Fruit fly (Drosophila melanogaster): ENCODE data around the gene Arpc3B.

The Arpc3B gene

DNA sequence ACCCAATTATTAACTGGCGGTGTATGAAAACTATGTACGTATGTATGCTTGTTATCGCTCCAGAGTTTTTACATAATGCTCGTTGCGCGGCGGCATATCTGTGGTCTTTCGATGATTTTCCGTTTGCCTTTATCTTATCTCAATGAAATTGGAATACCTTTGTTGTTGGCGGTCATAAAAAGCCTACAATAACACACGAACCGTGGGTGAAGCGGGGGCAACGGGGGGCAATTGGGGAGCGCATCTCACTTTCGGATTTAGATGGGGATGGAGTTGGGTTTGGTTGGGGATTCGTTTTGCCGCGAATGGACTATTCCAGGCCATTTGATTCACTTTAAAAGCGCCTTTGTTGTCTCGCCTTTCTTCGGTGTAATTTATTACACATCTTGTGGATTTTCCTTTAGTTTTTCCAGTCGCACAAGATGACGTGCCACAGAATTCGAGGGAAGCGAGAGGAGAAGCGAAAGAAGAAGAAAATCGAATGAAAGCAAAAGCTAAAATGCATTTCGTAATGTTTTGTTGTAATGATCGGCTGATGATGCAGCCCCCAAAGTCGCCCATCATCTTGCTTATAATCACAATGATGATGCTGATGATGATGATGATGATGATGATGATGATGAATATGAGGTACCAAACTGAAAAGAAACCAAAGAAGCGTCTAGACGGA lies 16.9 kb upstream of the Arpc3B start:
- TF ChIP-seq Myc (optimal IDR thresholded peaks at IDR 0.05), result no peak
- no peak for TF ChIP-seq ttk (optimal IDR thresholded peaks at IDR 0.05)
- no peak for TF ChIP-seq insv (optimal IDR thresholded peaks at IDR 0.05)
- TF ChIP-seq psq (optimal IDR thresholded peaks at IDR 0.05), result no peak
- no peak for TF ChIP-seq Sin3A (optimal IDR thresholded peaks at IDR 0.05)
- TF ChIP-seq h (optimal IDR thresholded peaks at IDR 0.05), result no peak

DNA sequence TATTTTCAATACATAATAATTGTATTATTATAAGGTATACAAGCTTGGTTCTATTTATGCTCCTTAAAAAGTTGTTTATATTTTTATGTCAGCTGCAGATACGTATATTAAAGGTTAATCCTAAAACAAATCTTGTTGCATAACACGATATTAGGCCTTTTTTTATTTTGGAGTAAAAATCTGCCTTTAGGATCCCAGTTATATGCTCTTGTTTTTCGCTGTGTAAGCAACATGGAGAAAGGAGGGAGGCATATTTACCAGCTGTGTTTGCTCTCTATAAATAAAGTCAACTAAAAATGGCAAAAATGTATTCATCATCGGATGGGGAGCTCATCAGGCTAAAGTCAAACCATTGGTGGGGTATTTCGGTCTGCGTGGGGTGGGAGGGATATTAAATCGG lies 15.9 kb upstream of the Arpc3B start:
- no peak for TF ChIP-seq ttk (optimal IDR thresholded peaks at IDR 0.05)
- no peak for TF ChIP-seq psq (optimal IDR thresholded peaks at IDR 0.05)
- TF ChIP-seq Sin3A (optimal IDR thresholded peaks at IDR 0.05), result no peak
- no peak for TF ChIP-seq insv (optimal IDR thresholded peaks at IDR 0.05)
- no peak for TF ChIP-seq h (optimal IDR thresholded peaks at IDR 0.05)
- no peak for TF ChIP-seq Myc (optimal IDR thresholded peaks at IDR 0.05)

DNA sequence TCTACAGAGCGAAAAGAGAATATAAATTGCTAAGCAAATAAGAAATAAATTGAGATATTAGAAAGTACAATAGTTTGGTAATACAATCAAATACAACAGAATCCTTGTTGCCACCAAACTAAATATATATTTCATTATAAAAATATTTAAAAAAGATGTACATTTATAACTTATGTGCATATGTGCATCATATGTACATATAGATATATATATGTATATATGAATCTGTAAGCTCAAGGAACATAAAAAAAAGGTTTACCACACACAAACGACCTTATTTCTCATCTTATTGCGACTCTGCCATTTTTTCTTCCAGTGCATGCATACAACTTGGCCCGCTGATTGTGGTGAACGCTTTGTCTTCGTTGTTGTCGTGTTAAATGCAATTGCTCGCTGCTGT lies 7.7 kb upstream of the Arpc3B start:
- TF ChIP-seq insv (optimal IDR thresholded peaks at IDR 0.05) (no peak), ttk (optimal IDR thresholded peaks at IDR 0.05) (no peak), h (optimal IDR thresholded peaks at IDR 0.05) (no peak), psq (optimal IDR thresholded peaks at IDR 0.05) (no peak), Myc (optimal IDR thresholded peaks at IDR 0.05) (no peak), Sin3A (optimal IDR thresholded peaks at IDR 0.05) (no peak)

DNA sequence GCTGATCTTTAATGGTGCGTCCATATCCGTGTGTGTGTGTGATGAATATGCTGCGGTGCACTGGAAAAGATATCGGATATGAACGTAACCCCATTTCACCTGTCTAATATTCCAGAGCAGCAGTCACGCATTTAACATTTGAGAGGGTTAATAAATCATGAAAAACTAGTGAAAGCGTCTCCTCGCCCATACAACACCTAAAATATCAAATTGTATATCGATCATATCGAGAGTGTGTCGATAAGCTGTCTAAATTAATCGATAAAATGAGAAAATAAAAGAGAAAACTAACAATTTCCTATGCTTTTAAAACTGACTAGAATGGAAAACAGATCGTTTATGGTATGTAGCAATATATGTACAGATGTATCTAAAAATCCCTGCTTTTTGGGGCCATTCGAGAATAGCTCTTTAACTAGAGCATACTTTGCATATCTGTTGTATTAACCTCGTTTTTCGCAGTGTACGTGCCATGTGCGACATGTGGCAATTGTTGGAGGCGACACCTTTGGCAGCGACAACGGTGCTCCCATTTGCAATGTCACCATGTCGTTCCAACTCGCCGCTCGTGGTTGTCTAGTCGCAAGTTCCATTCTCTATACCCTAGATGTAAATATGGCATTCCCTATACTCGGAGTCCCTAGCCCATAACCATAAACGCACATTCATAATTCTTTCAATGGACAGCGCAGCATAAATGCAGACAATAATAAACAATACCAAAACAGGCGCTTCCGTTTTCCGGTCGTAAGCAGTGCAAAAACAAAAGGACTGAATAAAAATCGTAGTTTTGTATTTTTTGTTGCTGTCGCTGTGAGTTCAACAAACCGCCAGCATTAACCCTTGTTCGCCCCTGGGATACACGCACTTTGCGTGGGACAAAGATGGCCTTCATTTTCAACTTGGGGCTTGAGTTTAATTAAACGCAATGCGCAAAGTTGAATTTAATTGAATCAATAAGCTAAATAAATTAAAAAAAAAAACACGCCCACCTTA lies 6.6 kb upstream of the Arpc3B start:
- TF ChIP-seq psq (optimal IDR thresholded peaks at IDR 0.05), result no peak
- TF ChIP-seq ttk (optimal IDR thresholded peaks at IDR 0.05), result no peak
- TF ChIP-seq h (optimal IDR thresholded peaks at IDR 0.05), result no peak

DNA sequence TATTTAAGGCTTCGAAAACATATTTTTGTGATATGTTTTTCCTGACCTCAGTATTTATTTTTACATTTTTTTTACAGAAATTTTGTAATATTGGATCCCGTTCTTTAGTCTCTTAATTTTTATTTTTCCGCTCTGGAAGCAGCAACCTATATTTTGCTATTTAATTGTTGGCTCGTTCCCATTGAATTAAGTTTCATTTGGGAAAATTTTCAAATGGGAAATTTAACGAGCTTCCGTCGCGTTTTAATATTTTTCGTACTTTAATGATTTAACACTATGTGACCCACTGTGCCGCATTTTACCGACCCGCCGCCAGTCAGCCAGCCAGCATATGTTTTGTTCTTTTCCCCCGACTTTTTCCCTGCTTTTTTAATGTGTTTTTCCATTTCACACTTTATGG lies 5.6 kb upstream of the Arpc3B start:
- no peak for TF ChIP-seq h (optimal IDR thresholded peaks at IDR 0.05)
- no peak for TF ChIP-seq insv (optimal IDR thresholded peaks at IDR 0.05)
- no peak for TF ChIP-seq Sin3A (optimal IDR thresholded peaks at IDR 0.05)
- no peak for TF ChIP-seq Myc (optimal IDR thresholded peaks at IDR 0.05)
- no peak for TF ChIP-seq ttk (optimal IDR thresholded peaks at IDR 0.05)
- no peak for TF ChIP-seq psq (optimal IDR thresholded peaks at IDR 0.05)

DNA sequence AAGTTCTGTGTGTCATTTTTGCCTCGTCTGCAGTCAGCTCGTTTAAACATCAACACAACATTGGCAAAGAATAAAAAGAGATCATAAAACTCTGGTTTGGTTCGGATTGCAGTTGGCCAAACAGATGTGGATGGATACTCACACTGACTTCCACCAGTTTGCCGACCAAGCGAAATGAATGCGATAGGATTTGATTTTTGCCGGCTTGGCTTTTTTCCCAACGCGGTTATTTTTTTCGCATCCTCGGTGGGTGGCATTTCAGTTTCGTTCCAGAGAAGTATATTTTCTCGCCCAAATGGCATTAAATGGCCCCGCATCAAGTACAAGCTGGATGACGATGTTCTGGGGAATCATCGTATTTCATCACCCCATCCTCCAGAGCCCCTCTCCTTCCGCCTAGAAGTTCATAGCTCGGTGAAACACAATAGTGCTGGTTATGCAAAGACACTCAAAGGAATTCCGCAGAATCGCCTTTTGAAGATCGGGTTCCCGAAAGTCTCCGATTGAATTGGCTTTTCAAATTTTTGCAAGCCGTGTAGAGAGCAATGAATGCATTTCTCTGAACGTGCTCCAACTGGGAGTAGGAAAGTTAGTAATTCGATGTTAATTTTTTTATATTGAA lies 5.0 kb upstream of the Arpc3B start:
- TF ChIP-seq psq (optimal IDR thresholded peaks at IDR 0.05), result no peak
- no peak for TF ChIP-seq Sin3A (optimal IDR thresholded peaks at IDR 0.05)
- TF ChIP-seq h (optimal IDR thresholded peaks at IDR 0.05), result no peak
- no peak for TF ChIP-seq Myc (optimal IDR thresholded peaks at IDR 0.05)
- no peak for TF ChIP-seq ttk (optimal IDR thresholded peaks at IDR 0.05)
- no peak for TF ChIP-seq insv (optimal IDR thresholded peaks at IDR 0.05)

DNA sequence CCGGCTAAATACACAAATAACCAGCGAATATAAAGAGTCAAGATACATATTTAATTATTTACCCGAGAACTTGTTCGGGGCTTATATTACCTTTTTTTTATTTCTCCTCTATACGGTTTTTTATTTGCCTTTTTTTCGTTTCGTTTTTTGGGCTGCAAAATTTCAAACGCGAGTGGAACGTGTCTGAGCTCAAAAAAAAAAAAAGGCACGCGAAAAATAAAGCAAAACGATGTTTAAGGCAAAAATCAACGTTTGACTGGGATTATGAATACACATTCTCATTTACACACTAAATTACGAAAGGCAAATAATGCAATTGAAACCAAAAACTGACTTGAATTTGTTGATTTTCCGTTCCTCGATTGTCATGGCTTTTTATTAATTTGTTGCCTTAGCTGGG lies 4.0 kb upstream of the Arpc3B start:
- TF ChIP-seq Sin3A (optimal IDR thresholded peaks at IDR 0.05) (no peak), psq (optimal IDR thresholded peaks at IDR 0.05) (no peak), insv (optimal IDR thresholded peaks at IDR 0.05) (no peak), h (optimal IDR thresholded peaks at IDR 0.05) (no peak), ttk (optimal IDR thresholded peaks at IDR 0.05) (no peak), Myc (optimal IDR thresholded peaks at IDR 0.05) (no peak)

DNA sequence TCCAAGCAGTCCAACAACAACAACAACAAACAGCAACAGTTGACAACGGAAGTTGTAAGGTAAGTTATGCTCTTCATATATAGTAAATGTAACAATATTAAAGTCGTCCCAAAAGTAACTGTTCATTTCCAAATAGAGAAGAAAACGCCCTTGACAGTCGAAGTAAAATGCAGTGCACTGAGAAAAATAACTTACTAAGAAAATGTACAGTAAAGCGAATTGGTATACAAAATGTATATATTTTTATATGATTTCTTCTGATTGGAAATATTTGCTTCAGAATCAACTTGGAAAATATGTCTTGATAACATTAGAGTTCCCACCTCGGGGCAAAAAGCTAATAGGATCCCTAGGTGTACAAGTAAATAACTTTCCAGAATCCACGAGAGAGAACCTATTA lies 2.3 kb upstream of the Arpc3B start:
- TF ChIP-seq h (optimal IDR thresholded peaks at IDR 0.05), result no peak
- no peak for TF ChIP-seq psq (optimal IDR thresholded peaks at IDR 0.05)
- TF ChIP-seq insv (optimal IDR thresholded peaks at IDR 0.05), result no peak
- no peak for TF ChIP-seq Myc (optimal IDR thresholded peaks at IDR 0.05)

DNA sequence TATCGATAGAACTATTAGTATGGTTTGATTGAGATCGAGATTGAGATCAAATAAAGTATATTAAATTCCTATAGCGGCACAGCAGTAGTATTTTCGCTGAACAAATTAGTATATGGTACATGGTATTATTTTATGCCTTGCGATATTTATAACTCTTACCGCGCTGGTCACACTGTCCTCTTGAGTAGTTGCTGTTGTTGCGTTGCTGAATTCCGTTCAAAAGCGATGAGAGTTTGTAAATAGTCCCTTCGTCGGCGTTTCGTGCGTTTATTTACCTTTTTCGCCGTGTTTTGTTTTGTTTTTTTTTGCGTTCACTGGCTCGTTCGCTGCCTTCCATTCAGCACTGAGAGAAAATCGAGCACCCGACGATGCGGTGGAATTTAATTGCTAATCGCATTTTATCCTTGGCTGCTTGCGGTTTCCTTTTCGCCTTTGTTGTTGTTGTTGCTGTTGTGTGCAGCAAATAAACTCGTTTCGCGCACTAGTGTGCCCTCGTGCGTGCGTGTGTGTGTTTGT lies 1.8 kb upstream of the Arpc3B start, which contains the start of gene CG5004:
TSS of gene CG5004 (plus strand) at position 182 of the 516 bp plus-strand sequence.
- TF ChIP-seq psq (optimal IDR thresholded peaks at IDR 0.05) (no peak), ttk (optimal IDR thresholded peaks at IDR 0.05) (no peak), insv (optimal IDR thresholded peaks at IDR 0.05) (no peak), Sin3A (optimal IDR thresholded peaks at IDR 0.05) (no peak), h (optimal IDR thresholded peaks at IDR 0.05) (no peak), Myc (optimal IDR thresholded peaks at IDR 0.05) (no peak)

DNA sequence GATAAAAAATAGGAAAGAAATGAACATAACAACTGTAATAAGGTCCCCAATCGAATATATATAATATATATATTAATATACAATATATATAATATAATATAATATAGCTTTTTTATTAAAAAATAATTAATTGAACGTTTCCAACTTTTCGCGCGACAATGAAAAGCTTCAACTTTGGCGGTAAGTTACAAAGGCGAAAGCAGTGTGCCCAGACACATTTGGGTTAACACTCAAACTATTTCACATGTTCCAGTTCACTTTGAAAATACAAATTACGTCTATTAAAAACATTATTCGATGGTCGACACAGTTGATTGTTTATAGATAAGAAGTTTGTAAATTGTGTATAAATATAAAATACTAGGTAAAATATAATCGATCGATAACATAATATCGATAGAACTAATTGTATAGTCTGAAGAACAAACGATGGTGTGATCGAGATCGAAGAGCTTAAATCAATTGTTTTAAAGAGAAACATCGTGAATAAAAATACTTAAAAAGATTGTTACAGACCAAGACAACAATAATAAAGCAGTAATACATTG lies 575 bp upstream of the Arpc3B start:
- TF ChIP-seq Sin3A (optimal IDR thresholded peaks at IDR 0.05), result no peak
- TF ChIP-seq Myc (optimal IDR thresholded peaks at IDR 0.05), result no peak
- TF ChIP-seq insv (optimal IDR thresholded peaks at IDR 0.05), result no peak
- TF ChIP-seq psq (optimal IDR thresholded peaks at IDR 0.05), result no peak
- TF ChIP-seq h (optimal IDR thresholded peaks at IDR 0.05), result no peak
- TF ChIP-seq ttk (optimal IDR thresholded peaks at IDR 0.05), result no peak

DNA sequence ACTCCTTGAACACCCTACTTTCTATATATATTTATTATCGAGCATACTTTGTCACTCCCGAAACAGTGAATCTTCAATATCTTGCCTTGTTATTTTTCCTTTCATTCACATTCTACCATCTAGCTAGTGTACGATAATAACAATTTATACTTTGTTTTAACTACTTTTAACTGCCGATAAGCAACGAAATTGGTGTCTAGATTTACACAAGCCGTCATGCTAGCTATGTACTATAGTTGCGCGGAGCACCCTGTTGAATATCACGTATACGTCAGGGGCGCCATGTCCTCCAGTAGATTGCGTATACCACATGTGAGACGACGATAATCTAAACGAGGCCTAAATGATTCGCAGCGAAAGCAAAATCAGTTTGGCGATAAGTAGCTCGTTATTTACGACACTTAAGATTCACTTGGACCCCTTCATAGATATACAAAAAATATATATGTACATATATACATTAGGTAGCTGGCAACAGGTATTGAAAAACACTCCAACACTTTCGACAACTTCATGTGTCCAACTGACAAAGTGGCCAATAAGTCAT lies 11.7 kb downstream of the Arpc3B start:
- TF ChIP-seq psq (optimal IDR thresholded peaks at IDR 0.05) (no peak), h (optimal IDR thresholded peaks at IDR 0.05) (no peak), insv (optimal IDR thresholded peaks at IDR 0.05) (no peak), ttk (optimal IDR thresholded peaks at IDR 0.05) (no peak), Myc (optimal IDR thresholded peaks at IDR 0.05) (no peak), Sin3A (optimal IDR thresholded peaks at IDR 0.05) (no peak)

All from Kc167 (cell line).